Fruit fly (Drosophila melanogaster): ENCODE data around the gene Hel89B.
A peak's percentile ranks its signal among the peaks of the same experiment; 100 is the strongest.

The Hel89B gene

DNA sequence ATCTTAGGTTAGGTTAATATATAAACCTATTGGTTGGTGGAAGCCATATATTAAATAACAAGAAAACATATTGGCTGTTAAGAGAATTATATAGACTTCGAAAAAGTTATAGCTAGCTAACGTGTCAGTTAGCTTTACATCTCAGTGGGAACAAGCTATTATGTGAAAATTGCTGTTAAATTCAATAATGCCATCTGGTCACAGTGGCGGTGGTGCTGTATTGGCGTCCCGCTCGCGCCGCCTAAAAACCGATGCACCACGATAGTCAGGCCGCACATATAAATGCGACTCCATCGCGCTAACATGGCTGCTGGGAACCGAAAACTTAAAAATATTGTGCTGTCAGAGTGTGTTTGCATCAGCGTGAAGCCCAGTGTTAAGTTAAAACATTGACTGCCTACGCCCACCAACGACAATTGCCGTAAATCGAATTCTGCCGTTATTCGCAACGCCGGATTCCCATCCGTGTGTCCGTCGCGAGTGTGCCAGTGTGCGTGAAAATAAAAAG lies at the start of gene Hel89B (continued):
- peak; percentile 47 for TF ChIP-seq Blimp-1 (GFP tag; optimal IDR thresholded peaks at IDR 0.05)
- TF ChIP-seq CG6254 (GFP tag; optimal IDR thresholded peaks at IDR 0.05), result no peak
- no peak for TF ChIP-seq CG12236 (GFP tag; optimal IDR thresholded peaks at IDR 0.05)
- TF ChIP-seq CG1529 (GFP tag; optimal IDR thresholded peaks at IDR 0.05), result no peak
- no peak for TF ChIP-seq ac (GFP tag; optimal IDR thresholded peaks at IDR 0.05)
- TF ChIP-seq tx (GFP tag; optimal IDR thresholded peaks at IDR 0.05), result peak; percentile 68
- TF ChIP-seq CG3995 (GFP tag; optimal IDR thresholded peaks at IDR 0.05), result peak; percentile 9
- no peak for TF ChIP-seq sd (tag; optimal IDR thresholded peaks at IDR 0.05)
- peak; percentile 18 for TF ChIP-seq CG16863 (GFP tag; optimal IDR thresholded peaks at IDR 0.05)
- no peak for TF ChIP-seq Dref (GFP tag; IDR thresholded peaks at IDR 0.05)
- TF ChIP-seq pb (GFP tag; optimal IDR thresholded peaks at IDR 0.05), result no peak
- TF ChIP-seq Sox100B (GFP tag; optimal IDR thresholded peaks at IDR 0.05), result no peak
- TF ChIP-seq Aef1 (GFP tag; IDR thresholded peaks at IDR 0.05), result no peak
- peak; percentile 19 for TF ChIP-seq CG9727 (GFP tag; optimal IDR thresholded peaks at IDR 0.05)
- peak; percentile 57 for TF ChIP-seq CG3838 (GFP tag; optimal IDR thresholded peaks at IDR 0.05)
- TF ChIP-seq CG18599 (GFP tag; optimal IDR thresholded peaks at IDR 0.05), result peak; percentile 12
- TF ChIP-seq CG14965 (GFP tag; optimal IDR thresholded peaks at IDR 0.05; ENCODE audit: borderline replicate concordance), result no peak
- TF ChIP-seq wek (GFP tag; optimal IDR thresholded peaks at IDR 0.05), result no peak
- TF ChIP-seq salm (tag; optimal IDR thresholded peaks at IDR 0.05), result no peak
- peak in 1 of 2 experiments; percentile 54 for TF ChIP-seq bsh (GFP tag; optimal IDR thresholded peaks at IDR 0.05)
- peak; percentile 73 for TF ChIP-seq zfh2 (GFP tag; optimal IDR thresholded peaks at IDR 0.05)
- TF ChIP-seq NFAT (GFP tag; IDR thresholded peaks at IDR 0.05), result no peak
- TF ChIP-seq CG11723 (GFP tag; optimal IDR thresholded peaks at IDR 0.05), result peak; percentile 17
- no peak for TF ChIP-seq insv (GFP tag; optimal IDR thresholded peaks at IDR 0.05)
- TF ChIP-seq CG10267 (tag; optimal IDR thresholded peaks at IDR 0.05), result peak; percentile 72
- TF ChIP-seq esg (GFP tag; conservative IDR thresholded peaks at IDR 0.05), result no peak
- no peak for TF ChIP-seq CG7987 (GFP tag; optimal IDR thresholded peaks at IDR 0.05)
- TF ChIP-seq pum (GFP tag; optimal IDR thresholded peaks at IDR 0.05), result peak; percentile 75
- TF ChIP-seq ro (GFP tag; IDR thresholded peaks at IDR 0.05), result no peak
- no peak for TF ChIP-seq Lpt (GFP tag; optimal IDR thresholded peaks at IDR 0.05)
- peak in 2 of 3 experiments; percentile 57 to 99 for TF ChIP-seq lola (GFP tag; optimal IDR thresholded peaks at IDR 0.05)
- TF ChIP-seq B-H2 (GFP tag; optimal IDR thresholded peaks at IDR 0.05), result peak; percentile 66
- peak; percentile 89 for TF ChIP-seq trem (tag; optimal IDR thresholded peaks at IDR 0.05)
- no peak for TF ChIP-seq ken (GFP tag; IDR thresholded peaks at IDR 0.05)
- TF ChIP-seq stwl (tag; optimal IDR thresholded peaks at IDR 0.05), result peak; percentile 41
- TF ChIP-seq mirr (GFP tag; optimal IDR thresholded peaks at IDR 0.05), result no peak
- no peak for TF ChIP-seq CG7556 (GFP tag; optimal IDR thresholded peaks at IDR 0.05)
- peak in 1 of 2 experiments; percentile 10 for TF ChIP-seq tll (GFP tag; optimal IDR thresholded peaks at IDR 0.05)
- peak; percentile 67 for TF ChIP-seq CG12155 (GFP tag; optimal IDR thresholded peaks at IDR 0.05)
- TF ChIP-seq hkb (optimal IDR thresholded peaks at IDR 0.05), result peak; percentile 92
- no peak for TF ChIP-seq hkb (GFP tag; IDR thresholded peaks at IDR 0.05)
- no peak for TF ChIP-seq D (optimal IDR thresholded peaks at IDR 0.05)
- no peak for TF ChIP-seq D (GFP tag; optimal IDR thresholded peaks at IDR 0.05)
- TF ChIP-seq H2.0 (GFP tag; IDR thresholded peaks at IDR 0.05), result no peak
- TF ChIP-seq pita (GFP tag; optimal IDR thresholded peaks at IDR 0.05), result no peak
- TF ChIP-seq CG11398 (GFP tag; optimal IDR thresholded peaks at IDR 0.05), result no peak
- no peak for TF ChIP-seq CG2129 (GFP tag; IDR thresholded peaks at IDR 0.05; ENCODE audit: partially characterized antibody)
- no peak for TF ChIP-seq row (GFP tag; IDR thresholded peaks at IDR 0.05)
- TF ChIP-seq gsb (GFP tag; IDR thresholded peaks at IDR 0.05), result no peak
- peak; percentile 69 for TF ChIP-seq ind (GFP tag; optimal IDR thresholded peaks at IDR 0.05)
- peak in 1 of 2 experiments; percentile 35 for TF ChIP-seq crp (GFP tag; optimal IDR thresholded peaks at IDR 0.05)
